Fruit fly (Drosophila melanogaster) whole organism, embryonic: ENCODE data around the gene CG11309.

Experiments
- Antp ChIP-seq: fragments of 200-800 bp; sonication (Bioruptor generic); optimal IDR thresholded peaks from 3 replicates; lab custom pipeline; 2016; ENCODE audit warnings: missing biosample characterization, missing genetic modification characterization
- Asciz ChIP-seq: fragments of 200-800 bp; sonication (Bioruptor generic); optimal IDR thresholded peaks from 2 replicates; lab custom pipeline; 2017; ENCODE audit warnings: missing biosample characterization, mild to moderate bottlenecking, missing genetic modification characterization, missing genetic modification reagents
- CG11085 ChIP-seq: fragments of 200-800 bp; sonication (Bioruptor generic); IDR thresholded peaks from 2 replicates; pipeline ENCODE4 v1.3.6; 2022; ENCODE audit warnings: missing biosample characterization, missing genetic modification characterization
- CG12104 ChIP-seq: fragments of 200-800 bp; sonication (Bioruptor generic); optimal IDR thresholded peaks from 3 replicates; lab custom pipeline; 2016; ENCODE audit warnings: missing biosample characterization, missing genetic modification characterization
- CG14441 ChIP-seq: fragments of 200-800 bp; sonication (Bioruptor generic); IDR thresholded peaks from 2 replicates; pipeline ENCODE4 v1.3.6; 2022; ENCODE audit warnings: missing biosample characterization, missing genetic modification characterization
- CG14667 ChIP-seq: fragments of 200-800 bp; sonication (Bioruptor generic); IDR thresholded peaks from 2 replicates; pipeline ENCODE4 v1.3.6; 2022; ENCODE audit warnings: missing biosample characterization, missing genetic modification characterization
- CG16779 ChIP-seq: fragments of 200-800 bp; sonication (Bioruptor generic); IDR thresholded peaks from 2 replicates; pipeline ENCODE4 v1.3.6; 2022; ENCODE audit warnings: missing biosample characterization, missing genetic modification characterization
- CG18262 ChIP-seq: fragments of 200-800 bp; optimal IDR thresholded peaks from 3 replicates; lab custom pipeline; 2019; ENCODE audit warnings: missing biosample characterization, mild to moderate bottlenecking, missing genetic modification characterization, moderate library complexity
- CG2199 ChIP-seq: fragments of 200-800 bp; sonication (Bioruptor generic); IDR thresholded peaks from 3 replicates; pipeline ENCODE4 v1.3.6; 2022; ENCODE audit warnings: missing biosample characterization, missing genetic modification characterization
- CG5180 ChIP-seq: fragments of 200-800 bp; sonication (Bioruptor generic); optimal IDR thresholded peaks from 3 replicates; lab custom pipeline; 2017; ENCODE audit warnings: missing biosample characterization, missing genetic modification characterization, mild to moderate bottlenecking, moderate library complexity, missing genetic modification reagents
- CG5953 ChIP-seq: fragments of 200-800 bp; sonication (Bioruptor generic); IDR thresholded peaks from 2 replicates; pipeline ENCODE4 v1.3.6; 2022; ENCODE audit warnings: missing biosample characterization, missing genetic modification characterization
- CG6272 ChIP-seq: fragments of 200-800 bp; sonication (Bioruptor generic); IDR thresholded peaks from 2 replicates; pipeline ENCODE4 v1.3.6; 2022; ENCODE audit warnings: missing biosample characterization, missing genetic modification characterization
- CG6654 ChIP-seq: fragments of 200-800 bp; sonication (Bioruptor generic); optimal IDR thresholded peaks from 2 replicates; lab custom pipeline; 2017; ENCODE audit warnings: missing biosample characterization, mild to moderate bottlenecking, missing genetic modification characterization
- CG8281 ChIP-seq: fragments of 200-800 bp; sonication (Bioruptor generic); optimal IDR thresholded peaks from 2 replicates; lab custom pipeline; 2018; ENCODE audit warnings: missing biosample characterization, mild to moderate bottlenecking, missing genetic modification characterization, moderate library complexity
- CG8944 ChIP-seq: fragments of 200-800 bp; sonication (Bioruptor generic); optimal IDR thresholded peaks from 3 replicates; lab custom pipeline; 2016; ENCODE audit warnings: missing biosample characterization, missing genetic modification characterization
- CoRest ChIP-seq: fragments of 200-800 bp; sonication (Bioruptor generic); optimal IDR thresholded peaks from 3 replicates; lab custom pipeline; 2018; ENCODE audit warnings: missing biosample characterization, mild to moderate bottlenecking, missing genetic modification characterization, moderate library complexity
- Dbx ChIP-seq: fragments of 200-800 bp; sonication (Bioruptor generic); IDR thresholded peaks from 3 replicates; pipeline ENCODE4 v1.3.6; 2022; ENCODE audit warnings: missing biosample characterization, missing genetic modification characterization
- Hr39 ChIP-seq: fragments of >200 bp; optimal IDR thresholded peaks from 2 replicates; lab custom pipeline; 2017
- Hr51 ChIP-seq, 2 experiments: fragments of 200-800 bp; sonication (Bioruptor generic); optimal IDR thresholded peaks; 2 replicates in 1 of 2; 3 replicates in 1 of 2; lab custom pipeline; 2016 to 2018; ENCODE audit warnings: missing biosample characterization in 2 of 2, missing genetic modification characterization in 2 of 2, mild to moderate bottlenecking in 1 of 2, moderate library complexity in 1 of 2
- Hsf ChIP-seq: fragments of 200-800 bp; sonication (Bioruptor generic); optimal IDR thresholded peaks from 3 replicates; lab custom pipeline; 2016; ENCODE audit warnings: missing biosample characterization, missing genetic modification characterization
- MTF-1 ChIP-seq: fragments of 200-800 bp; sonication (Bioruptor generic); optimal IDR thresholded peaks from 2 replicates; lab custom pipeline; 2018; ENCODE audit warnings: missing biosample characterization, mild to moderate bottlenecking, missing genetic modification characterization, borderline replicate concordance
- Nf-YA ChIP-seq: fragments of 200-800 bp; sonication (Bioruptor generic); IDR thresholded peaks from 2 replicates; pipeline ENCODE4 v1.3.6; 2022; ENCODE audit warnings: missing biosample characterization, missing genetic modification characterization
- Oli ChIP-seq: fragments of 200-800 bp; sonication (Bioruptor generic); optimal IDR thresholded peaks from 2 replicates; lab custom pipeline; 2018; ENCODE audit warnings: missing biosample characterization, mild to moderate bottlenecking, missing genetic modification characterization, moderate library complexity
- Sin3A ChIP-seq: fragments of >200 bp; optimal IDR thresholded peaks from 2 replicates; lab custom pipeline; 2018
- Spps ChIP-seq: fragments of 200-800 bp; sonication (Bioruptor generic); optimal IDR thresholded peaks from 2 replicates; lab custom pipeline; 2018; ENCODE audit warnings: missing biosample characterization, mild to moderate bottlenecking, missing genetic modification characterization
- amos ChIP-seq: fragments of 200-800 bp; sonication (Bioruptor generic); IDR thresholded peaks from 2 replicates; pipeline ENCODE4 v1.3.6; 2022; ENCODE audit warnings: missing biosample characterization, missing genetic modification characterization; ENCODE audit not compliant: partially characterized antibody
- ato ChIP-seq: fragments of 200-800 bp; sonication (Bioruptor generic); IDR thresholded peaks from 2 replicates; pipeline ENCODE4 v1.3.6; 2022; ENCODE audit warnings: missing biosample characterization, missing genetic modification characterization; ENCODE audit not compliant: partially characterized antibody
- bcd ChIP-seq: fragments of 200-800 bp; sonication (Bioruptor generic); optimal IDR thresholded peaks from 2 replicates; lab custom pipeline; 2017; ENCODE audit warnings: missing biosample characterization, mild to moderate bottlenecking, missing genetic modification characterization
- btn ChIP-seq: fragments of 200-800 bp; sonication (Bioruptor generic); optimal IDR thresholded peaks from 2 replicates; lab custom pipeline; 2016; ENCODE audit warnings: missing biosample characterization, missing genetic modification characterization
- fd3F ChIP-seq: fragments of 200-800 bp; sonication (Bioruptor generic); optimal IDR thresholded peaks from 2 replicates; lab custom pipeline; 2018; ENCODE audit warnings: missing biosample characterization, mild to moderate bottlenecking, missing genetic modification characterization, moderate library complexity
- fd64A ChIP-seq: fragments of 200-800 bp; sonication (Bioruptor generic); optimal IDR thresholded peaks from 3 replicates; lab custom pipeline; 2018; ENCODE audit warnings: missing biosample characterization, mild to moderate bottlenecking, missing genetic modification characterization
- fru ChIP-seq: fragments of >200 bp; optimal IDR thresholded peaks from 2 replicates; lab custom pipeline; 2017
- gcm2 ChIP-seq: fragments of 200-800 bp; sonication (Bioruptor generic); optimal IDR thresholded peaks from 2 replicates; lab custom pipeline; 2016; ENCODE audit warnings: missing biosample characterization, missing genetic modification characterization
- hbn ChIP-seq: fragments of 200-800 bp; sonication (Bioruptor generic); IDR thresholded peaks from 2 replicates; pipeline ENCODE4 v1.3.6; 2022; ENCODE audit warnings: missing biosample characterization, missing genetic modification characterization; ENCODE audit not compliant: partially characterized antibody
- ind ChIP-seq: fragments of 200-800 bp; sonication (Bioruptor generic); optimal IDR thresholded peaks from 3 replicates; lab custom pipeline; 2016; ENCODE audit warnings: missing biosample characterization, missing genetic modification characterization
- oc ChIP-seq: fragments of 200-800 bp; sonication (Bioruptor generic); optimal IDR thresholded peaks from 2 replicates; lab custom pipeline; 2018; ENCODE audit warnings: missing biosample characterization, mild to moderate bottlenecking, missing genetic modification characterization, moderate library complexity
- p53 ChIP-seq: fragments of 200-800 bp; sonication (Bioruptor generic); optimal IDR thresholded peaks from 2 replicates; lab custom pipeline; 2016; ENCODE audit warnings: missing biosample characterization, missing genetic modification characterization
- pho ChIP-seq: fragments of 200-800 bp; sonication (Bioruptor generic); optimal IDR thresholded peaks from 2 replicates; lab custom pipeline; 2016; ENCODE audit warnings: missing biosample characterization, missing genetic modification characterization
- pros ChIP-seq: fragments of 200-800 bp; sonication (Bioruptor generic); optimal IDR thresholded peaks from 3 replicates; lab custom pipeline; 2019; ENCODE audit warnings: missing biosample characterization, mild to moderate bottlenecking, missing genetic modification characterization, moderate library complexity
- rib ChIP-seq: fragments of 200-800 bp; sonication (Bioruptor generic); IDR thresholded peaks from 2 replicates; pipeline ENCODE4 v1.3.6; 2022; ENCODE audit warnings: missing biosample characterization, missing genetic modification characterization
- scrt ChIP-seq: fragments of 200-800 bp; sonication (Bioruptor generic); optimal IDR thresholded peaks from 2 replicates; lab custom pipeline; 2018; ENCODE audit warnings: missing biosample characterization, mild to moderate bottlenecking, missing genetic modification characterization, moderate library complexity
- tin ChIP-seq: fragments of 200-800 bp; sonication (Bioruptor generic); optimal IDR thresholded peaks from 3 replicates; lab custom pipeline; 2016; ENCODE audit warnings: missing biosample characterization, missing genetic modification characterization
- tio ChIP-seq: fragments of 200-800 bp; sonication (Bioruptor generic); optimal IDR thresholded peaks from 2 replicates; lab custom pipeline; 2017; ENCODE audit warnings: missing biosample characterization, missing genetic modification characterization, inconsistent platforms
- tna ChIP-seq: fragments of 200-800 bp; sonication (Bioruptor generic); IDR thresholded peaks from 2 replicates; pipeline ENCODE4 v1.3.6; 2022; ENCODE audit warnings: missing biosample characterization, missing genetic modification characterization; ENCODE audit not compliant: partially characterized antibody
- vfl ChIP-seq: fragments of 200-800 bp; sonication (Bioruptor generic); optimal IDR thresholded peaks from 2 replicates; lab custom pipeline; 2016; ENCODE audit warnings: missing biosample characterization, missing genetic modification characterization
- vvl ChIP-seq: fragments of 200-800 bp; sonication (Bioruptor generic); IDR thresholded peaks from 2 replicates; pipeline ENCODE4 v1.3.6; 2022; ENCODE audit warnings: missing biosample characterization, missing genetic modification characterization
- z ChIP-seq: fragments of 200-800 bp; sonication (Bioruptor generic); IDR thresholded peaks from 3 replicates; pipeline ENCODE4 v1.3.6; 2022; ENCODE audit warnings: missing biosample characterization, missing genetic modification characterization
- zen2 ChIP-seq: fragments of 200-800 bp; sonication (Bioruptor generic); IDR thresholded peaks from 3 replicates; pipeline ENCODE4 v1.3.6; 2022; ENCODE audit warnings: missing biosample characterization, missing genetic modification characterization; ENCODE audit not compliant: partially characterized antibody
- zfh1 ChIP-seq: fragments of 200-800 bp; sonication (Bioruptor generic); IDR thresholded peaks from 3 replicates; pipeline ENCODE4 v1.3.6; 2022; ENCODE audit warnings: missing biosample characterization, missing genetic modification characterization

The CG11309 gene

dm6 chr3L:21276296-21277257, 27.9 kb downstream of the CG11309 start (continued):
- no peak for TF ChIP-seq zen2 (GFP tag; lab: Robert Waterston, UW)
- TF ChIP-seq amos (GFP tag; lab: Robert Waterston, UW) = 0 out of 2 replicates have a peak, but pooled peaks have one; percentile 22
- peak; percentile 29 for TF ChIP-seq fd3F (GFP tag; lab: Kevin White, UChicago)
- TF ChIP-seq Oli (tag; lab: Kevin White, UChicago) = peak; percentile 78
- peak; percentile 95 for TF ChIP-seq pros
- peak; percentile 52 for TF ChIP-seq Antp (GFP tag; lab: Kevin White, UChicago)
- peak; percentile 16 for TF ChIP-seq CG8281
- no peak for TF ChIP-seq CG11085 (GFP tag; lab: Robert Waterston, UW)
- TF ChIP-seq rib (GFP tag; lab: Robert Waterston, UW) = no peak
- peak; percentile 75 for TF ChIP-seq CG12104 (GFP tag; lab: Kevin White, UChicago)
- no peak for TF ChIP-seq tna
- peak; percentile 0 for TF ChIP-seq vfl (GFP tag; lab: Kevin White, UChicago)
- TF ChIP-seq btn (GFP tag; lab: Kevin White, UChicago) = no peak
- 0 out of 2 replicates have a peak, but pooled peaks have one; percentile 25 for TF ChIP-seq CG14667
- TF ChIP-seq Sin3A (lab: Kevin White, UChicago) = no peak
- TF ChIP-seq z (GFP tag; lab: Robert Waterston, UW) = peak; percentile 86
- TF ChIP-seq tio = peak; percentile 63
- TF ChIP-seq CG18262 (tag; lab: Kevin White, UChicago) = peak; percentile 87
- TF ChIP-seq oc (tag; lab: Kevin White, UChicago) = peak; percentile 0
- TF ChIP-seq CG6272 (GFP tag; lab: Robert Waterston, UW) = 0 out of 2 replicates have a peak, but pooled peaks have one; percentile 14
- peak; percentile 47 for TF ChIP-seq pho (GFP tag; lab: Kevin White, UChicago)
- no peak for TF ChIP-seq Nf-YA
- no peak for TF ChIP-seq fru (lab: Kevin White, UChicago)
- peak; percentile 34 to 68 for TF ChIP-seq Hr51 (GFP tag; optimal IDR thresholded peaks at IDR 0.05; lab: Kevin White, UChicago)
- no peak for TF ChIP-seq CG16779 (GFP tag; lab: Robert Waterston, UW)
- no peak for TF ChIP-seq CG5953
- TF ChIP-seq fd64A (GFP tag; lab: Kevin White, UChicago) = no peak
- TF ChIP-seq Dbx (GFP tag; lab: Robert Waterston, UW) = no peak; the same call in 2 of the 3 replicates
- peak; percentile 32 for TF ChIP-seq tin
- TF ChIP-seq ind (GFP tag; lab: Kevin White, UChicago) = peak; percentile 44
- TF ChIP-seq CG6654 (GFP tag; lab: Kevin White, UChicago) = peak; percentile 97
- TF ChIP-seq scrt = peak; percentile 41
- peak; percentile 7; the same call in 1 of the 2 replicates for TF ChIP-seq vvl (GFP tag; lab: Robert Waterston, UW)
- peak; percentile 1 for TF ChIP-seq MTF-1 (GFP tag; lab: Kevin White, UChicago)
- peak; percentile 45; the same call in 1 of the 3 replicates for TF ChIP-seq CG2199 (GFP tag; lab: Robert Waterston, UW)
- TF ChIP-seq Hr39 (lab: Kevin White, UChicago) = no peak
- TF ChIP-seq bcd (GFP tag; lab: Kevin White, UChicago) = peak; percentile 66
- no peak for TF ChIP-seq p53 (GFP tag; lab: Kevin White, UChicago)
- peak; percentile 34; the same call in 1 of the 3 replicates for TF ChIP-seq zfh1
- peak; percentile 50; the same call in 1 of the 2 replicates for TF ChIP-seq CG14441 (GFP tag; lab: Robert Waterston, UW)
- peak; percentile 70 for TF ChIP-seq Hsf (GFP tag; lab: Kevin White, UChicago)
- TF ChIP-seq CG5180 (GFP tag; lab: Kevin White, UChicago) = peak; percentile 11
- TF ChIP-seq ato (GFP tag; lab: Robert Waterston, UW) = no peak
- peak; percentile 73 for TF ChIP-seq Asciz (GFP tag; lab: Kevin White, UChicago)
- peak; percentile 76 for TF ChIP-seq CoRest
- TF ChIP-seq CG8944 (GFP tag; lab: Kevin White, UChicago) = peak; percentile 61
- peak; percentile 19 for TF ChIP-seq gcm2 (GFP tag; lab: Kevin White, UChicago)
- no peak for TF ChIP-seq hbn (GFP tag; lab: Robert Waterston, UW)
- peak; percentile 27 for TF ChIP-seq Spps (tag; lab: Kevin White, UChicago)
